Worm (Caenorhabditis elegans) whole organism, L4/young adult: ENCODE measurements around the gene Y73C8C.10.

Source experiments
- W03F9.2 ChIP-seq: fragments of 150-350 bp; optimal IDR thresholded peaks from 2 replicates; lab custom pipeline; 2014; ENCODE audit warnings: missing biosample characterization, missing genetic modification characterization
- him-1 ChIP-seq: sonication (generic microtip); optimal IDR thresholded peaks from 2 replicates; lab custom pipeline; 2016; ENCODE audit warnings: missing genotype, missing genetic modification reagents, missing genetic modification characterization, missing compliant biosample characterization

DNA sequence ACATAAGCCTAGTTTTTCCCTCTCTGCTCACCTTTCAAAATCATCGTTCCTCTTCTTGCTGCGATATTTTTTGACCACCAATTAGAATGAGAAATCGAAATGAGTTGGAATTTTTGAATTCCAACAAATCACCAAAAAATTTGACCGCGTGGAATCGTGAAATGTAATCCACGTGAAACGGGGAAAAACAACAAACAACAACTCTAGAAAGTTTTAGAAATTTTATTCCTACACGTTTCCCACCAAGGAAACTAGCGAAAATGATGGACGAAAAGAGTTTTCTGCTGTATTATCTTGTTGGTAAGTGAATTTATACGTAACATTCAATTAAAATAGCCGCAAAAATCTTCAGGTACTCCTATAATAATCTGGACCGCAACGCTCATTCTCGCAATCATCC is 10.9 kb upstream of the Y73C8C.10 start, which contains the start of the genes irld-3 and F02C9.1:
- TF ChIP-seq him-1 (tag; lab: Kevin White, UChicago) (no peak), W03F9.2 (no peak)
